Worm (Caenorhabditis elegans): ENCODE data around the gene clec-257.

ce11 chrV:18753036-18753435 is 19.8 kb upstream of the clec-257 start, which contains the start of gene F11D11.6:
- TF ChIP-seq nhr-10 (tag; optimal IDR thresholded peaks at IDR 0.05) = no peak
- TF ChIP-seq lin-15B (tag; optimal IDR thresholded peaks at IDR 0.05) = no peak
- no peak for TF ChIP-seq T26A8.4 (GFP tag; IDR thresholded peaks at IDR 0.05)
- no peak for TF ChIP-seq attf-4 (tag; optimal IDR thresholded peaks at IDR 0.05)
- no peak for TF ChIP-seq nhr-6 (tag; optimal IDR thresholded peaks at IDR 0.05)
- no peak for TF ChIP-seq nhr-28 (tag; optimal IDR thresholded peaks at IDR 0.05)
- no peak for TF ChIP-seq fkh-10 (GFP tag; optimal IDR thresholded peaks at IDR 0.05)
- no peak for TF ChIP-seq aha-1 (tag)
- no peak for TF ChIP-seq daf-19 (GFP tag; conservative IDR thresholded peaks at IDR 0.05)
- TF ChIP-seq ama-1 (optimal IDR thresholded peaks at IDR 0.05) = no peak
- TF ChIP-seq pha-4 (GFP tag; IDR thresholded peaks at IDR 0.05) = no peak
- TF ChIP-seq pha-4 (tag; optimal IDR thresholded peaks at IDR 0.05) = no peak
- TF ChIP-seq nhr-11 (tag; optimal IDR thresholded peaks at IDR 0.05) = no peak
- no peak for TF ChIP-seq nhr-77 (tag; optimal IDR thresholded peaks at IDR 0.05)

Data from whole organism, L4 larva.